Fruit fly (Drosophila melanogaster) whole organism, embryonic: ENCODE measurements around the gene CG31075.

Experiments used
- Adf1 ChIP-seq: fragments of 200-800 bp; sonication (Bioruptor generic); IDR thresholded peaks from 2 replicates; pipeline ENCODE4 v1.3.6; 2022; ENCODE audit warnings: missing biosample characterization, missing genetic modification characterization
- Aef1 ChIP-seq: fragments of 200-800 bp; sonication (Bioruptor generic); IDR thresholded peaks from 3 replicates; pipeline ENCODE4 v1.3.6; 2022; ENCODE audit warnings: missing biosample characterization, missing genetic modification characterization
- Antp ChIP-seq: fragments of 200-800 bp; sonication (Bioruptor generic); optimal IDR thresholded peaks from 3 replicates; lab custom pipeline; 2016; ENCODE audit warnings: missing biosample characterization, missing genetic modification characterization
- Asciz ChIP-seq: fragments of 200-800 bp; sonication (Bioruptor generic); optimal IDR thresholded peaks from 2 replicates; lab custom pipeline; 2017; ENCODE audit warnings: missing biosample characterization, mild to moderate bottlenecking, missing genetic modification characterization, missing genetic modification reagents
- Bdp1 ChIP-seq: fragments of 200-800 bp; sonication (Bioruptor generic); optimal IDR thresholded peaks from 3 replicates; lab custom pipeline; 2016; ENCODE audit warnings: missing biosample characterization, missing genetic modification characterization
- CG10654 ChIP-seq: fragments of 200-800 bp; sonication (Bioruptor generic); optimal IDR thresholded peaks from 2 replicates; lab custom pipeline; 2016; ENCODE audit warnings: missing biosample characterization, missing genetic modification characterization
- CG11723 ChIP-seq: fragments of 200-800 bp; sonication (Bioruptor generic); optimal IDR thresholded peaks from 2 replicates; lab custom pipeline; 2017; ENCODE audit warnings: missing biosample characterization, mild to moderate bottlenecking, missing genetic modification characterization
- CG12236 ChIP-seq: fragments of 200-800 bp; sonication (Bioruptor generic); optimal IDR thresholded peaks from 2 replicates; lab custom pipeline; 2016; ENCODE audit warnings: missing biosample characterization, missing genetic modification characterization
- CG12659 ChIP-seq: fragments of 200-800 bp; sonication (Bioruptor generic); optimal IDR thresholded peaks from 3 replicates; lab custom pipeline; 2017; ENCODE audit warnings: mild to moderate bottlenecking, missing biosample characterization, missing genetic modification reagents, missing genetic modification characterization
- CG14667 ChIP-seq: fragments of 200-800 bp; sonication (Bioruptor generic); IDR thresholded peaks from 2 replicates; pipeline ENCODE4 v1.3.6; 2022; ENCODE audit warnings: missing biosample characterization, missing genetic modification characterization
- CG16813 ChIP-seq: fragments of 200-800 bp; sonication (Bioruptor generic); IDR thresholded peaks from 3 replicates; pipeline ENCODE4 v1.3.6; 2022; ENCODE audit warnings: missing biosample characterization, missing genetic modification characterization; ENCODE audit not compliant: partially characterized antibody
- CG17328 ChIP-seq: fragments of 200-800 bp; sonication (Bioruptor generic); IDR thresholded peaks from 2 replicates; pipeline ENCODE4 v1.3.6; 2022; ENCODE audit warnings: missing biosample characterization, missing genetic modification characterization
- CG17361 ChIP-seq: fragments of 200-800 bp; sonication (Bioruptor generic); IDR thresholded peaks from 3 replicates; pipeline ENCODE4 v1.3.6; 2022; ENCODE audit warnings: missing biosample characterization, missing genetic modification characterization
- CG2678 ChIP-seq: fragments of 200-800 bp; sonication (Bioruptor generic); optimal IDR thresholded peaks from 3 replicates; lab custom pipeline; 2019; ENCODE audit warnings: missing biosample characterization, mild to moderate bottlenecking, missing genetic modification characterization, moderate library complexity
- CG31441 ChIP-seq: fragments of 200-800 bp; sonication (Bioruptor generic); IDR thresholded peaks from 2 replicates; pipeline ENCODE4 v1.3.6; 2022; ENCODE audit warnings: missing biosample characterization, missing genetic modification characterization
- CG4360 ChIP-seq: fragments of 200-800 bp; sonication (Bioruptor generic); IDR thresholded peaks from 2 replicates; pipeline ENCODE4 v1.3.6; 2022; ENCODE audit warnings: missing biosample characterization, missing genetic modification characterization
- CG4404 ChIP-seq: fragments of 200-800 bp; sonication (Bioruptor generic); IDR thresholded peaks from 2 replicates; pipeline ENCODE4 v1.3.6; 2022; ENCODE audit warnings: missing biosample characterization, missing genetic modification characterization
- CG9437 ChIP-seq: fragments of 200-800 bp; sonication (Bioruptor generic); optimal IDR thresholded peaks from 2 replicates; lab custom pipeline; 2018; ENCODE audit warnings: missing biosample characterization, mild to moderate bottlenecking, missing genetic modification characterization
- CG9817 ChIP-seq: fragments of 200-800 bp; sonication (Bioruptor generic); optimal IDR thresholded peaks from 2 replicates; lab custom pipeline; 2018; ENCODE audit warnings: missing biosample characterization, mild to moderate bottlenecking, missing genetic modification characterization, moderate library complexity
- CG9932 ChIP-seq: fragments of 200-800 bp; sonication (Bioruptor generic); IDR thresholded peaks from 2 replicates; pipeline ENCODE4 v1.3.6; 2022; ENCODE audit warnings: missing biosample characterization, missing genetic modification characterization
- Drgx ChIP-seq: fragments of 200-800 bp; sonication (Bioruptor generic); IDR thresholded peaks from 2 replicates; pipeline ENCODE4 v1.3.6; 2022; ENCODE audit warnings: missing biosample characterization, missing genetic modification characterization
- Elba2 ChIP-seq: fragments of 200-800 bp; sonication (Bioruptor generic); optimal IDR thresholded peaks from 3 replicates; lab custom pipeline; 2016; ENCODE audit warnings: missing biosample characterization, missing genetic modification characterization
- H15 ChIP-seq: fragments of 200-800 bp; sonication (Bioruptor generic); IDR thresholded peaks from 3 replicates; pipeline ENCODE4 v1.3.6; 2022; ENCODE audit warnings: missing biosample characterization, missing genetic modification characterization
- Hmr ChIP-seq: fragments of 200-800 bp; sonication (Bioruptor generic); optimal IDR thresholded peaks from 3 replicates; lab custom pipeline; 2017; ENCODE audit warnings: mild to moderate bottlenecking, missing biosample characterization, missing genetic modification reagents, missing genetic modification characterization
- MTF-1 ChIP-seq: fragments of 200-800 bp; sonication (Bioruptor generic); optimal IDR thresholded peaks from 2 replicates; lab custom pipeline; 2018; ENCODE audit warnings: missing biosample characterization, mild to moderate bottlenecking, missing genetic modification characterization, borderline replicate concordance
- Meics ChIP-seq: fragments of 200-800 bp; sonication (Bioruptor generic); optimal IDR thresholded peaks from 2 replicates; lab custom pipeline; 2017; ENCODE audit warnings: missing biosample characterization, mild to moderate bottlenecking, missing genetic modification characterization
- NC2β ChIP-seq: fragments of 200-800 bp; sonication (Bioruptor generic); optimal IDR thresholded peaks from 2 replicates; lab custom pipeline; 2016; ENCODE audit warnings: missing biosample characterization, missing genetic modification characterization
- Nf-YA ChIP-seq: fragments of 200-800 bp; sonication (Bioruptor generic); IDR thresholded peaks from 2 replicates; pipeline ENCODE4 v1.3.6; 2022; ENCODE audit warnings: missing biosample characterization, missing genetic modification characterization
- Oli ChIP-seq: fragments of 200-800 bp; sonication (Bioruptor generic); optimal IDR thresholded peaks from 2 replicates; lab custom pipeline; 2018; ENCODE audit warnings: missing biosample characterization, mild to moderate bottlenecking, missing genetic modification characterization, moderate library complexity
- Side ChIP-seq: fragments of 200-800 bp; sonication (Bioruptor generic); optimal IDR thresholded peaks from 2 replicates; lab custom pipeline; 2016; ENCODE audit warnings: missing biosample characterization, missing genetic modification characterization
- ase ChIP-seq: fragments of 200-800 bp; sonication (Bioruptor generic); IDR thresholded peaks from 3 replicates; pipeline ENCODE4 v1.3.6; 2022; ENCODE audit warnings: missing biosample characterization, missing genetic modification characterization
- dimm ChIP-seq: fragments of 200-800 bp; sonication (Bioruptor generic); IDR thresholded peaks from 2 replicates; pipeline ENCODE4 v1.3.6; 2022; ENCODE audit warnings: missing biosample characterization, missing genetic modification characterization
- en ChIP-seq: fragments of 200-800 bp; sonication (Bioruptor generic); optimal IDR thresholded peaks from 2 replicates; lab custom pipeline; 2016; ENCODE audit warnings: missing biosample characterization, missing genetic modification characterization
- gfzf ChIP-seq: fragments of 200-800 bp; sonication (Bioruptor generic); optimal IDR thresholded peaks from 2 replicates; lab custom pipeline; 2016; ENCODE audit warnings: missing biosample characterization, mild to moderate bottlenecking, missing genetic modification characterization, moderate library complexity
- grau ChIP-seq: fragments of 200-800 bp; optimal IDR thresholded peaks from 3 replicates; lab custom pipeline; 2019; ENCODE audit warnings: missing biosample characterization, mild to moderate bottlenecking, missing genetic modification characterization, moderate library complexity
- gro ChIP-seq: fragments of 200-800 bp; sonication (Bioruptor generic); optimal IDR thresholded peaks from 2 replicates; lab custom pipeline; 2016; ENCODE audit warnings: missing biosample characterization, missing genetic modification characterization
- gsb ChIP-seq: fragments of 200-800 bp; sonication (Bioruptor generic); IDR thresholded peaks from 2 replicates; pipeline ENCODE4 v1.3.6; 2022; ENCODE audit warnings: missing biosample characterization, missing genetic modification characterization
- klu ChIP-seq: fragments of 200-800 bp; sonication (Bioruptor generic); IDR thresholded peaks from 2 replicates; pipeline ENCODE4 v1.3.6; 2022; ENCODE audit warnings: missing biosample characterization, missing genetic modification characterization
- pnt ChIP-seq: fragments of 200-800 bp; sonication (Bioruptor generic); optimal IDR thresholded peaks from 3 replicates; lab custom pipeline; 2016; ENCODE audit warnings: missing biosample characterization, missing genetic modification characterization
- ranshi ChIP-seq: fragments of 200-800 bp; sonication (Bioruptor generic); IDR thresholded peaks from 2 replicates; pipeline ENCODE4 v1.3.6; 2022; ENCODE audit warnings: missing biosample characterization, missing genetic modification characterization
- ro ChIP-seq: fragments of 200-800 bp; sonication (Bioruptor generic); IDR thresholded peaks from 2 replicates; pipeline ENCODE4 v1.3.6; 2022; ENCODE audit warnings: missing biosample characterization, missing genetic modification characterization
- schlank ChIP-seq: fragments of 200-800 bp; sonication (Bioruptor generic); optimal IDR thresholded peaks from 2 replicates; lab custom pipeline; 2018; ENCODE audit warnings: missing biosample characterization, mild to moderate bottlenecking, missing genetic modification characterization
- sd ChIP-seq: fragments of 200-800 bp; sonication (Bioruptor generic); optimal IDR thresholded peaks from 3 replicates; lab custom pipeline; 2018; ENCODE audit warnings: missing biosample characterization, mild to moderate bottlenecking, missing genetic modification characterization, moderate library complexity
- sisA ChIP-seq: fragments of 200-800 bp; sonication (Bioruptor generic); IDR thresholded peaks from 2 replicates; pipeline ENCODE4 v1.3.6; 2022; ENCODE audit warnings: missing biosample characterization, missing genetic modification characterization
- sr ChIP-seq: fragments of 200-800 bp; sonication (Bioruptor generic); IDR thresholded peaks from 3 replicates; pipeline ENCODE4 v1.3.6; 2022; ENCODE audit warnings: missing biosample characterization, missing genetic modification characterization
- sug ChIP-seq: fragments of 200-800 bp; optimal IDR thresholded peaks from 2 replicates; lab custom pipeline; 2019; ENCODE audit warnings: missing biosample characterization, mild to moderate bottlenecking, missing genetic modification characterization, moderate library complexity
- tgo ChIP-seq: fragments of 200-800 bp; sonication (Bioruptor generic); IDR thresholded peaks from 3 replicates; pipeline ENCODE4 v1.3.6; 2022; ENCODE audit warnings: missing biosample characterization, missing genetic modification characterization
- trem ChIP-seq: fragments of 200-800 bp; optimal IDR thresholded peaks from 3 replicates; lab custom pipeline; 2019; ENCODE audit warnings: missing biosample characterization, mild to moderate bottlenecking, missing genetic modification characterization, moderate library complexity
- ttk ChIP-seq: fragments of 200-800 bp; sonication (Bioruptor generic); IDR thresholded peaks from 2 replicates; pipeline ENCODE4 v2.1.2; 2022; ENCODE audit warnings: missing biosample characterization, missing genetic modification characterization
- wek ChIP-seq: fragments of 200-800 bp; sonication (Bioruptor generic); optimal IDR thresholded peaks from 3 replicates; lab custom pipeline; 2018; ENCODE audit warnings: missing biosample characterization, mild to moderate bottlenecking, missing genetic modification characterization, moderate library complexity
- z ChIP-seq: fragments of 200-800 bp; sonication (Bioruptor generic); IDR thresholded peaks from 3 replicates; pipeline ENCODE4 v1.3.6; 2022; ENCODE audit warnings: missing biosample characterization, missing genetic modification characterization

The CG31075 gene

dm6 chr3R:26968313-26968605 lies 20.1 kb downstream of the CG31075 start (continued):
- TF ChIP-seq gsb (GFP tag; lab: Robert Waterston, UW) (no peak), pnt (GFP tag; lab: Kevin White, UChicago) (no peak), ro (GFP tag; lab: Robert Waterston, UW) (no peak), Asciz (no peak), en (GFP tag; lab: Kevin White, UChicago) (no peak), CG12659 (GFP tag; lab: Kevin White, UChicago) (no peak), Bdp1 (GFP tag; lab: Kevin White, UChicago) (no peak), H15 (GFP tag; lab: Robert Waterston, UW) (no peak), schlank (tag; lab: Kevin White, UChicago) (no peak), ase (GFP tag; lab: Robert Waterston, UW) (no peak), CG17328 (GFP tag; lab: Robert Waterston, UW) (0 out of 2 replicates have a peak, but pooled peaks have one; percentile 3), Antp (GFP tag; lab: Kevin White, UChicago) (no peak), CG31441 (0 out of 2 replicates have a peak, but pooled peaks have one; percentile 1), CG12236 (no peak), Adf1 (GFP tag; lab: Robert Waterston, UW) (no peak), CG11723 (GFP tag; lab: Kevin White, UChicago) (no peak), grau (tag; lab: Kevin White, UChicago) (peak; percentile 71), CG16813 (no peak), Meics (no peak), Nf-YA (GFP tag; lab: Robert Waterston, UW) (peak; percentile 3; the same call in 1 of the 2 replicates), NC2β (GFP tag; lab: Kevin White, UChicago) (no peak), trem (no peak), gro (GFP tag; lab: Kevin White, UChicago) (no peak), z (GFP tag; lab: Robert Waterston, UW) (no peak), Hmr (no peak), CG4404 (GFP tag; lab: Robert Waterston, UW) (no peak), MTF-1 (no peak)
- TF ChIP-seq, all 482 proteins: peak for 6

- TF ChIP-seq CG9437 (GFP tag; lab: Kevin White, UChicago), result peak; percentile 12
- peak; percentile 47; the same call in 2 of the 3 replicates for TF ChIP-seq tgo
- no peak for TF ChIP-seq sug (tag; lab: Kevin White, UChicago)
- TF ChIP-seq ttk (GFP tag; lab: Robert Waterston, UW), result 0 out of 2 replicates have a peak, but pooled peaks have one; percentile 30
- TF ChIP-seq ranshi (GFP tag; lab: Robert Waterston, UW), result peak; percentile 32; the same call in 1 of the 2 replicates
- TF ChIP-seq sisA, result peak; percentile 24; the same call in 1 of the 2 replicates
- TF ChIP-seq sd (tag; lab: Kevin White, UChicago), result peak; percentile 3
- TF ChIP-seq wek (GFP tag; lab: Kevin White, UChicago), result no peak
- no peak for TF ChIP-seq Side (GFP tag; lab: Kevin White, UChicago)
- no peak for TF ChIP-seq CG9817 (tag; lab: Kevin White, UChicago)
- 0 out of 2 replicates have a peak, but pooled peaks have one; percentile 39 for TF ChIP-seq CG4360 (GFP tag; lab: Robert Waterston, UW)
- TF ChIP-seq Oli (tag; lab: Kevin White, UChicago), result peak; percentile 31
- TF ChIP-seq Elba2, result no peak
- TF ChIP-seq sr (GFP tag; lab: Robert Waterston, UW), result peak; percentile 66
- TF ChIP-seq Aef1 (GFP tag; lab: Robert Waterston, UW), result peak; percentile 40
- TF ChIP-seq gfzf (GFP tag; lab: Kevin White, UChicago), result no peak
- TF ChIP-seq CG14667 (GFP tag; lab: Robert Waterston, UW), result peak; percentile 45
- no peak for TF ChIP-seq klu (GFP tag; lab: Robert Waterston, UW)
- no peak for TF ChIP-seq dimm (GFP tag; lab: Robert Waterston, UW)
- 0 out of 3 replicates have a peak, but pooled peaks have one; percentile 10 for TF ChIP-seq CG17361 (GFP tag; lab: Robert Waterston, UW)
- TF ChIP-seq CG12659 (GFP tag; lab: Kevin White, UChicago), result peak; percentile 31
- peak; percentile 57 for TF ChIP-seq CG2678 (tag; lab: Kevin White, UChicago)
- TF ChIP-seq CG9932 (GFP tag; lab: Robert Waterston, UW), result 0 out of 2 replicates have a peak, but pooled peaks have one; percentile 5
- TF ChIP-seq CG10654 (GFP tag; lab: Kevin White, UChicago), result no peak
- TF ChIP-seq Drgx, result peak; percentile 67
Measured at dm6 chr3R:26967587-26968312, 20.6 kb downstream of the CG31075 start.
